Fruit fly (Drosophila melanogaster) S2 (cell line): Measurements from ENCODE around the gene CG10428.

Source experiments
- CG8478 ChIP-seq: fragments of >200 bp; optimal IDR thresholded peaks from 2 replicates; lab custom pipeline; 2018
- CTCF ChIP-seq, 2 experiments: fragments of >200 bp; optimal IDR thresholded peaks; 2 replicates each; lab custom pipeline; 2018

The CG10428 gene

dm6 chr2L:18955666-18956065, 7.0 kb downstream of the CG10428 start:
- TF ChIP-seq CG8478 = no peak
- no peak for TF ChIP-seq CTCF (optimal IDR thresholded peaks at IDR 0.05; lab: Kevin White, UChicago)

- no peak for TF ChIP-seq CG8478
- TF ChIP-seq CTCF (optimal IDR thresholded peaks at IDR 0.05; lab: Kevin White, UChicago) = no peak
Measured at dm6 chr2L:18957142-18957674, 8.5 kb downstream of the CG10428 start, which contains the start of gene Bhmt. TSS of gene Bhmt (minus strand) at chr2L:18957311.

- TF ChIP-seq CG8478 (no peak), CTCF (optimal IDR thresholded peaks at IDR 0.05; lab: Kevin White, UChicago) (no peak)
Measured at dm6 chr2L:18965367-18966213, 16.9 kb downstream of the CG10428 start.

- TF ChIP-seq CTCF (optimal IDR thresholded peaks at IDR 0.05; lab: Kevin White, UChicago) = no peak
- TF ChIP-seq CG8478 = no peak
Measured at dm6 chr2L:18966214-18966556, 17.5 kb downstream of the CG10428 start.

dm6 chr2L:18966844-18967243, 18.2 kb downstream of the CG10428 start:
- TF ChIP-seq CG8478 (no peak), CTCF (optimal IDR thresholded peaks at IDR 0.05; lab: Kevin White, UChicago) (no peak)

dm6 chr2L:18967897-18968296, 19.2 kb downstream of the CG10428 start:
- TF ChIP-seq CTCF (optimal IDR thresholded peaks at IDR 0.05; lab: Kevin White, UChicago) (no peak), CG8478 (no peak)

DNA sequence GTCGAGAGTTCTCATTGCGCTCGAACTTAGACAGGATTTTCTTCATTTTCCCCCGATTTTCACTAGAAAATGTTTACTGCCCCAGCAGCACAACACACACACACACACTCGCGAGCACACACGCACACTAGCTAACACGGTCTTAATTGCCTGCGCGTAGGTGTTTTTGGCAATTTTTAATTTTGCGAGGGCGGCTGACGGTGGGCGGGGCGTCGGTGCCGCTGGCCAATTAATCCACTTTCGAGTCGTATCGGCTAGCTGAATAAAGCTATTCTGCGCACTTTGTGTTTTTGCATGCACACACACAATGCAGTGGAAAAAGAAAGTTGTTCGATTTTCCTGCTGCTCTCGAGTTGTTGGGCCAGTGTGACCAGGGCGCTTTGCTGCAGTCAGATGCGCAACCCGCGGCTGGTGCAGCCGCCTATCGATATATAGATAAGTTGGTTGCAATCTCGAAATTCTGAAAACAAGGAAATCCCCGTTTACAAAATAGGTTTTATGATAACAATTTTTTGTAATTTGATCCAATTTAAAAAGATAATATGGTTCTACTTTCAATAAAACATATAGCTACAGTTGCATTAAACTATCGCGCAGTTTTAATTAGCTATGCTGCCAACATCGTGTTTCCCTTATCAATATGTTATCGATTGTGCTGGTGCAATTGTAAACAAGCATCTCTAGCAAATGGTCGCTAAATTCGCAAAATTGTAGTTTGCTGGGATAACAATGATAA, 19.9 kb downstream of the CG10428 start, which contains the start of the genes Nak and Tango6:
Nak (minus strand) TSS at position 375 of the 736 bp plus-strand sequence.
Tango6 (plus strand) TSS at position 659 of the 736 bp plus-strand sequence.
- TF ChIP-seq CG8478 (no peak), CTCF (optimal IDR thresholded peaks at IDR 0.05; lab: Kevin White, UChicago) (no peak)

dm6 chr2L:18974063-18974779, 25.5 kb downstream of the CG10428 start, which contains the start of the genes L2HGDH and CG10431:
TSS of gene L2HGDH (minus strand) at chr2L:18974448.
TSS of gene CG10431 (plus strand) at chr2L:18974710.
- TF ChIP-seq CG8478 (no peak), CTCF (optimal IDR thresholded peaks at IDR 0.05; lab: Kevin White, UChicago) (no peak)

dm6 chr2L:18976749-18977148, 28.1 kb downstream of the CG10428 start:
- TF ChIP-seq CTCF (optimal IDR thresholded peaks at IDR 0.05; lab: Kevin White, UChicago) = no peak

dm6 chr2L:18978923-18979322, 30.2 kb downstream of the CG10428 start:
- TF ChIP-seq CG8478 (no peak), CTCF (optimal IDR thresholded peaks at IDR 0.05; lab: Kevin White, UChicago) (no peak)

dm6 chr2L:18979407-18979806, 30.7 kb downstream of the CG10428 start:
- TF ChIP-seq CTCF (optimal IDR thresholded peaks at IDR 0.05; lab: Kevin White, UChicago) = no peak
- TF ChIP-seq CG8478 = no peak

- TF ChIP-seq CG8478 (no peak), CTCF (optimal IDR thresholded peaks at IDR 0.05; lab: Kevin White, UChicago) (no peak)
Measured at dm6 chr2L:18980982-18981381, 32.3 kb downstream of the CG10428 start.

DNA sequence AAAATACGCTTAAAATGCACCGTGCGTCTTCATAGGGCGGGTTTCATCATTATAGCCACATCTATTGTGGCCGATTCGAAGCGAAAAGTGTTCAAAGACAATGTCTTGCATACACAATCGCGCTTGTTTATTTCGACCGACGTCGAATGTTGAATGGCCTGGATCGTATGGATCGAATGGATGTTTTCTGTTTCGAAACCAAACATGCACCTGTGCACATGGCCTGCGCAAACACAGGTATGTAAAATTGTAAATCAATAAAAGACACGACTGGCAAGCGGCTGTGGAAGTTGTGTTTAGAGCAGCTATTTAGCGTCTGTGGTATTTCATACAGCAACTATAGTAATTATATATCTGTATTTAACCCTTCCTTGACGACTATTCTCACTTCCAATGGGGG, 32.8 kb downstream of the CG10428 start:
- TF ChIP-seq CG8478 = no peak
- TF ChIP-seq CTCF (optimal IDR thresholded peaks at IDR 0.05; lab: Kevin White, UChicago) = no peak

dm6 chr2L:18981947-18982579, 33.4 kb downstream of the CG10428 start:
- no peak for TF ChIP-seq CG8478
- TF ChIP-seq CTCF (optimal IDR thresholded peaks at IDR 0.05; lab: Kevin White, UChicago) = no peak
